Fruit fly (Drosophila melanogaster) whole organism, embryonic: ENCODE measurements around the gene Iris.

Experiments
- Ada2b ChIP-seq: fragments of 200-800 bp; sonication (Bioruptor generic); IDR thresholded peaks from 2 replicates; pipeline ENCODE4 v1.3.6; 2022; ENCODE audit warnings: missing biosample characterization, missing genetic modification characterization
- Atf-2 ChIP-seq: fragments of 200-800 bp; sonication (Bioruptor generic); optimal IDR thresholded peaks from 2 replicates; lab custom pipeline; 2016; ENCODE audit warnings: missing biosample characterization, missing genetic modification characterization
- BEAF-32 ChIP-seq: fragments of 200-800 bp; sonication (Bioruptor generic); optimal IDR thresholded peaks from 3 replicates; lab custom pipeline; 2017; ENCODE audit warnings: missing biosample characterization, missing genetic modification characterization, mild to moderate bottlenecking, moderate library complexity, missing genetic modification reagents
- Bteb2 ChIP-seq: fragments of 200-800 bp; sonication (Bioruptor generic); optimal IDR thresholded peaks from 2 replicates; lab custom pipeline; 2016; ENCODE audit warnings: missing biosample characterization, missing genetic modification characterization
- CG10274 ChIP-seq: fragments of 200-800 bp; sonication (Bioruptor generic); optimal IDR thresholded peaks from 3 replicates; lab custom pipeline; 2017; ENCODE audit warnings: missing biosample characterization, mild to moderate bottlenecking, missing genetic modification characterization
- CG10321 ChIP-seq: fragments of 200-800 bp; sonication (Bioruptor generic); IDR thresholded peaks from 2 replicates; pipeline ENCODE4 v1.3.6; 2022; ENCODE audit warnings: missing biosample characterization, missing genetic modification characterization
- CG11696 ChIP-seq: fragments of 200-800 bp; sonication (Bioruptor generic); IDR thresholded peaks from 2 replicates; pipeline ENCODE4 v1.3.6; 2022; ENCODE audit warnings: missing biosample characterization, missing genetic modification characterization
- CG11723 ChIP-seq: fragments of 200-800 bp; sonication (Bioruptor generic); optimal IDR thresholded peaks from 2 replicates; lab custom pipeline; 2017; ENCODE audit warnings: missing biosample characterization, mild to moderate bottlenecking, missing genetic modification characterization
- CG12071 ChIP-seq: fragments of 200-800 bp; sonication (Bioruptor generic); optimal IDR thresholded peaks from 3 replicates; lab custom pipeline; 2018; ENCODE audit warnings: missing biosample characterization, mild to moderate bottlenecking, missing genetic modification characterization
- CG12219 ChIP-seq: fragments of 200-800 bp; sonication (Bioruptor generic); optimal IDR thresholded peaks from 3 replicates; lab custom pipeline; 2018; ENCODE audit warnings: missing biosample characterization, mild to moderate bottlenecking, missing genetic modification characterization
- CG12659 ChIP-seq: fragments of 200-800 bp; sonication (Bioruptor generic); optimal IDR thresholded peaks from 3 replicates; lab custom pipeline; 2017; ENCODE audit warnings: mild to moderate bottlenecking, missing biosample characterization, missing genetic modification reagents, missing genetic modification characterization
- CG1647 ChIP-seq: fragments of 200-800 bp; sonication (Bioruptor generic); optimal IDR thresholded peaks from 3 replicates; lab custom pipeline; 2016; ENCODE audit warnings: missing biosample characterization, missing genetic modification characterization
- CG16813 ChIP-seq: fragments of 200-800 bp; sonication (Bioruptor generic); IDR thresholded peaks from 3 replicates; pipeline ENCODE4 v1.3.6; 2022; ENCODE audit warnings: missing biosample characterization, missing genetic modification characterization; ENCODE audit not compliant: partially characterized antibody
- CG16815 ChIP-seq: fragments of 200-800 bp; sonication (Bioruptor generic); optimal IDR thresholded peaks from 3 replicates; lab custom pipeline; 2017; ENCODE audit warnings: missing biosample characterization, mild to moderate bottlenecking, missing genetic modification characterization
- CG17186 ChIP-seq: fragments of 200-800 bp; sonication (Bioruptor generic); optimal IDR thresholded peaks from 3 replicates; lab custom pipeline; 2017; ENCODE audit warnings: missing biosample characterization, missing genetic modification reagents, missing genetic modification characterization
- CG18011 ChIP-seq: fragments of 200-800 bp; sonication (Bioruptor generic); optimal IDR thresholded peaks from 2 replicates; lab custom pipeline; 2017; ENCODE audit warnings: missing biosample characterization, missing genetic modification characterization, mild to moderate bottlenecking, moderate library complexity, missing genotype
- CG18619 ChIP-seq: fragments of 200-800 bp; sonication (Bioruptor generic); optimal IDR thresholded peaks from 3 replicates; lab custom pipeline; 2017; ENCODE audit warnings: missing biosample characterization, mild to moderate bottlenecking, missing genetic modification characterization
- CG2712 ChIP-seq: fragments of 200-800 bp; optimal IDR thresholded peaks from 3 replicates; lab custom pipeline; 2019; ENCODE audit warnings: missing biosample characterization, mild to moderate bottlenecking, missing genetic modification characterization, moderate library complexity
- CG30403 ChIP-seq: fragments of 200-800 bp; sonication (Bioruptor generic); optimal IDR thresholded peaks from 3 replicates; lab custom pipeline; 2016; ENCODE audit warnings: missing biosample characterization, missing genetic modification characterization
- CG31224 ChIP-seq: fragments of 200-800 bp; sonication (Bioruptor generic); IDR thresholded peaks from 2 replicates; pipeline ENCODE4 v1.3.6; 2022; ENCODE audit warnings: missing biosample characterization, missing genetic modification characterization
- CG4360 ChIP-seq: fragments of 200-800 bp; sonication (Bioruptor generic); IDR thresholded peaks from 2 replicates; pipeline ENCODE4 v1.3.6; 2022; ENCODE audit warnings: missing biosample characterization, missing genetic modification characterization
- CG4404 ChIP-seq: fragments of 200-800 bp; sonication (Bioruptor generic); IDR thresholded peaks from 2 replicates; pipeline ENCODE4 v1.3.6; 2022; ENCODE audit warnings: missing biosample characterization, missing genetic modification characterization
- CG4617 ChIP-seq: fragments of 200-800 bp; sonication (Bioruptor generic); optimal IDR thresholded peaks from 3 replicates; lab custom pipeline; 2016; ENCODE audit warnings: missing biosample characterization, missing genetic modification characterization, borderline replicate concordance
- CG7357 ChIP-seq: fragments of 200-800 bp; sonication (Bioruptor generic); IDR thresholded peaks from 3 replicates; pipeline ENCODE4 v1.3.6; 2022; ENCODE audit warnings: missing biosample characterization, missing genetic modification characterization
- CG7928 ChIP-seq: fragments of 200-800 bp; sonication (Bioruptor generic); optimal IDR thresholded peaks from 2 replicates; lab custom pipeline; 2017; ENCODE audit warnings: missing biosample characterization, mild to moderate bottlenecking, missing genetic modification characterization
- CG8089 ChIP-seq: fragments of 200-800 bp; sonication (Bioruptor generic); optimal IDR thresholded peaks from 3 replicates; lab custom pipeline; 2016; ENCODE audit warnings: missing biosample characterization, missing genetic modification characterization
- CG9437 ChIP-seq: fragments of 200-800 bp; sonication (Bioruptor generic); optimal IDR thresholded peaks from 2 replicates; lab custom pipeline; 2018; ENCODE audit warnings: missing biosample characterization, mild to moderate bottlenecking, missing genetic modification characterization
- CG9932 ChIP-seq: fragments of 200-800 bp; sonication (Bioruptor generic); IDR thresholded peaks from 2 replicates; pipeline ENCODE4 v1.3.6; 2022; ENCODE audit warnings: missing biosample characterization, missing genetic modification characterization
- D19A ChIP-seq: fragments of 200-800 bp; optimal IDR thresholded peaks from 3 replicates; lab custom pipeline; 2019; ENCODE audit warnings: missing biosample characterization, mild to moderate bottlenecking, missing genetic modification characterization, moderate library complexity
- E2f2 ChIP-seq: fragments of 200-800 bp; sonication (Bioruptor generic); IDR thresholded peaks from 2 replicates; pipeline ENCODE4 v1.3.6; 2022; ENCODE audit warnings: missing biosample characterization, missing genetic modification characterization
- Elba2 ChIP-seq: fragments of 200-800 bp; sonication (Bioruptor generic); optimal IDR thresholded peaks from 3 replicates; lab custom pipeline; 2016; ENCODE audit warnings: missing biosample characterization, missing genetic modification characterization
- HLH54F ChIP-seq: fragments of 200-800 bp; sonication (Bioruptor generic); optimal IDR thresholded peaks from 3 replicates; lab custom pipeline; 2016; ENCODE audit warnings: missing biosample characterization, missing genetic modification characterization
- Max ChIP-seq: fragments of 200-800 bp; sonication (Bioruptor generic); optimal IDR thresholded peaks from 2 replicates; lab custom pipeline; 2016; ENCODE audit warnings: missing biosample characterization, mild to moderate bottlenecking, missing genetic modification characterization
- Mes4 ChIP-seq: fragments of 200-800 bp; sonication (Bioruptor generic); optimal IDR thresholded peaks from 2 replicates; lab custom pipeline; 2016; ENCODE audit warnings: missing biosample characterization, missing genetic modification characterization
- Mrtf ChIP-seq: fragments of 200-800 bp; sonication (Bioruptor generic); IDR thresholded peaks from 3 replicates; pipeline ENCODE4 v1.3.6; 2022; ENCODE audit warnings: missing biosample characterization, missing genetic modification characterization
- Myb ChIP-seq: fragments of 200-800 bp; sonication (Bioruptor generic); optimal IDR thresholded peaks from 2 replicates; lab custom pipeline; 2016; ENCODE audit warnings: missing biosample characterization, missing genetic modification characterization
- PHDP ChIP-seq: fragments of 200-800 bp; sonication (Bioruptor generic); optimal IDR thresholded peaks from 3 replicates; lab custom pipeline; 2018; ENCODE audit warnings: missing biosample characterization, mild to moderate bottlenecking, missing genetic modification characterization, moderate library complexity
- Six4 ChIP-seq: fragments of 200-800 bp; sonication (Bioruptor generic); optimal IDR thresholded peaks from 2 replicates; lab custom pipeline; 2016; ENCODE audit warnings: missing biosample characterization, missing genetic modification characterization
- aop ChIP-seq: fragments of 200-800 bp; sonication (Bioruptor generic); IDR thresholded peaks from 2 replicates; pipeline ENCODE4 v1.3.6; 2022; ENCODE audit warnings: missing biosample characterization, missing genetic modification characterization
- az2 ChIP-seq: fragments of 200-800 bp; sonication (Bioruptor generic); optimal IDR thresholded peaks from 3 replicates; lab custom pipeline; 2016; ENCODE audit warnings: missing biosample characterization, missing genetic modification characterization
- bigmax ChIP-seq: fragments of 200-800 bp; sonication (Bioruptor generic); optimal IDR thresholded peaks from 2 replicates; lab custom pipeline; 2018; ENCODE audit warnings: missing biosample characterization, mild to moderate bottlenecking, missing genetic modification characterization
- chif ChIP-seq, 2 experiments: fragments of 200-800 bp; sonication (Bioruptor generic); optimal IDR thresholded peaks; 3 replicates each; lab custom pipeline; 2016; ENCODE audit warnings: missing biosample characterization in 2 of 2, missing genetic modification characterization in 2 of 2
- disco-r ChIP-seq: fragments of 200-800 bp; sonication (Bioruptor generic); optimal IDR thresholded peaks from 2 replicates; lab custom pipeline; 2016; ENCODE audit warnings: missing biosample characterization, missing genetic modification characterization
- dysf ChIP-seq: fragments of 200-800 bp; sonication (Bioruptor generic); IDR thresholded peaks from 3 replicates; pipeline ENCODE4 v1.3.6; 2022; ENCODE audit warnings: missing biosample characterization, missing genetic modification characterization
- gce ChIP-seq: fragments of 200-800 bp; sonication (Bioruptor generic); IDR thresholded peaks from 3 replicates; pipeline ENCODE4 v1.3.6; 2022; ENCODE audit warnings: missing biosample characterization, missing genetic modification characterization
- gcm2 ChIP-seq: fragments of 200-800 bp; sonication (Bioruptor generic); optimal IDR thresholded peaks from 2 replicates; lab custom pipeline; 2016; ENCODE audit warnings: missing biosample characterization, missing genetic modification characterization
- h ChIP-seq: fragments of >200 bp; optimal IDR thresholded peaks from 2 replicates; lab custom pipeline; 2017
- insv ChIP-seq, 2 experiments: fragments of 200-800 bp; sonication (Bioruptor generic); optimal IDR thresholded peaks; 3 replicates each; lab custom pipeline; 2016 to 2018; ENCODE audit warnings: missing biosample characterization in 2 of 2, missing genetic modification characterization in 2 of 2
- nmo ChIP-seq: fragments of 200-800 bp; sonication (Bioruptor generic); optimal IDR thresholded peaks from 2 replicates; lab custom pipeline; 2018; ENCODE audit warnings: missing biosample characterization, mild to moderate bottlenecking, missing genetic modification characterization, moderate library complexity
- sima ChIP-seq: fragments of 200-800 bp; sonication (Bioruptor generic); optimal IDR thresholded peaks from 2 replicates; lab custom pipeline; 2016; ENCODE audit warnings: missing biosample characterization, missing genetic modification characterization
- stc ChIP-seq: fragments of 200-800 bp; sonication (Bioruptor generic); IDR thresholded peaks from 2 replicates; pipeline ENCODE4 v1.3.6; 2022; ENCODE audit warnings: missing biosample characterization, missing genetic modification characterization
- tll ChIP-seq, 2 experiments: fragments of 200-800 bp in 1 of 2; fragments of >200 bp in 1 of 2; sonication (Bioruptor generic) in 1 of 2; optimal IDR thresholded peaks; 2 replicates each; lab custom pipeline; 2017 to 2019; ENCODE audit warnings: missing biosample characterization in 2 of 2, missing genetic modification characterization in 2 of 2, mild to moderate bottlenecking in 1 of 2, moderate library complexity in 1 of 2
- zen2 ChIP-seq: fragments of 200-800 bp; sonication (Bioruptor generic); IDR thresholded peaks from 3 replicates; pipeline ENCODE4 v1.3.6; 2022; ENCODE audit warnings: missing biosample characterization, missing genetic modification characterization; ENCODE audit not compliant: partially characterized antibody

Iris gene

dm6 chr2L:1177522-1177921 is 43.6 kb upstream of the Iris start, which contains the start of gene CG4896 (continued):
- TF ChIP-seq Ada2b (GFP tag; lab: Robert Waterston, UW) = no peak
- peak; percentile 90 for TF ChIP-seq CG7928 (GFP tag; lab: Kevin White, UChicago)
- TF ChIP-seq CG7357 = no peak
- no peak for TF ChIP-seq CG17186 (GFP tag; lab: Kevin White, UChicago)
- TF ChIP-seq CG12071 (GFP tag; lab: Kevin White, UChicago) = no peak
- peak; percentile 41 for TF ChIP-seq CG12659 (GFP tag; lab: Kevin White, UChicago)
- no peak for TF ChIP-seq chif (GFP tag; optimal IDR thresholded peaks at IDR 0.05; lab: Kevin White, UChicago)
- TF ChIP-seq CG1647 (GFP tag; lab: Kevin White, UChicago) = no peak
- TF ChIP-seq CG30403 (GFP tag; lab: Kevin White, UChicago) = no peak
- TF ChIP-seq CG11723 (GFP tag; lab: Kevin White, UChicago) = no peak
- TF ChIP-seq CG18011 (GFP tag; lab: Kevin White, UChicago) = no peak
- no peak for TF ChIP-seq CG10274 (GFP tag; lab: Kevin White, UChicago)
- no peak for TF ChIP-seq sima (GFP tag; lab: Kevin White, UChicago)
- TF ChIP-seq BEAF-32 (GFP tag; lab: Kevin White, UChicago) = peak; percentile 66
- no peak for TF ChIP-seq gce (GFP tag; lab: Robert Waterston, UW)
- no peak for TF ChIP-seq Max
- no peak for TF ChIP-seq D19A (tag; lab: Kevin White, UChicago)
- TF ChIP-seq HLH54F = no peak
- peak; percentile 68 for TF ChIP-seq E2f2
- TF ChIP-seq stc (GFP tag; lab: Robert Waterston, UW) = no peak
- no peak for TF ChIP-seq CG4404
- no peak for TF ChIP-seq CG12219 (GFP tag; lab: Kevin White, UChicago)
- peak; percentile 80 for TF ChIP-seq CG4617
- TF ChIP-seq CG9932 (GFP tag; lab: Robert Waterston, UW) = no peak
- no peak for TF ChIP-seq nmo (GFP tag; lab: Kevin White, UChicago)
- no peak for TF ChIP-seq CG31224
- TF ChIP-seq CG2712 = no peak
- no peak for TF ChIP-seq Atf-2 (GFP tag; lab: Kevin White, UChicago)
- TF ChIP-seq h (lab: Kevin White, UChicago) = no peak
- TF ChIP-seq PHDP (tag; lab: Kevin White, UChicago) = no peak

dm6 chr2L:1172704-1173107 is 38.8 kb upstream of the Iris start, which contains the start of the genes Charon and CG4887:
Gene Charon (minus strand): TSS chr2L:1172805.
Gene CG4887 (plus strand): TSS chr2L:1173009.
- TF ChIP-seq aop (no peak), tll (GFP tag; optimal IDR thresholded peaks at IDR 0.05; lab: Kevin White, UChicago) (peak in 1 of 2 experiments; percentile 4), dysf (GFP tag; lab: Robert Waterston, UW) (peak; percentile 86), Six4 (GFP tag; lab: Kevin White, UChicago) (peak; percentile 75), CG9437 (peak; percentile 67), CG16813 (peak; percentile 75), CG10321 (GFP tag; lab: Robert Waterston, UW) (no peak), Myb (peak; percentile 83), disco-r (GFP tag; lab: Kevin White, UChicago) (peak; percentile 48), Mrtf (GFP tag; lab: Robert Waterston, UW) (0 out of 3 replicates have a peak, but pooled peaks have one; percentile 44), CG8089 (peak; percentile 79), stc (GFP tag; lab: Robert Waterston, UW) (0 out of 2 replicates have a peak, but pooled peaks have one; percentile 26), CG11696 (GFP tag; lab: Robert Waterston, UW) (no peak), gcm2 (GFP tag; lab: Kevin White, UChicago) (peak; percentile 61), CG4360 (no peak), Mes4 (GFP tag; lab: Kevin White, UChicago) (peak; percentile 67), CG18619 (GFP tag; lab: Kevin White, UChicago) (peak; percentile 66), insv (GFP tag; optimal IDR thresholded peaks at IDR 0.05; lab: Kevin White, UChicago) (peak in 1 of 2 experiments; percentile 58), az2 (GFP tag; lab: Kevin White, UChicago) (peak; percentile 81), Bteb2 (GFP tag; lab: Kevin White, UChicago) (peak; percentile 71), Elba2 (GFP tag; lab: Kevin White, UChicago) (peak; percentile 87), CG16815 (GFP tag; lab: Kevin White, UChicago) (peak; percentile 61), bigmax (no peak), zen2 (no peak)
